Worm (Caenorhabditis elegans): Measurements from ENCODE around the gene F38B2.2.

DNA sequence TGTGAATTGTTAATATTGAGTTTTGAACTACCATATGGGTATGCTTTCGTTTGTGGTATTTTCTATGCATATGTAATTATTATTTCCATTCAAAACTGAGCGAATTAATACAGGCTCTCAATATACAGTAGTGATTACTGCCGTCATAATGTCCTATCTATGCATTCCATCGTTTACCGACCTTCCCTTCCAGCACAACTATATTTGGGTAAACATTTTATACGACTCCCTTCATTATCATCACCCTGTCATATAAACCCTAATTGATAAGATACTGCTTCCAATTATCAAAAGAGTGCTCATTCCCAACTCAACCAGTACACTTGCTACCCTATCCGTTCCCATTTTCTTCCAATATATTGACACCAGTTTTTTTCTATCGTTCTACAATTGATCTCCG lies 10.7 kb upstream of the F38B2.2 start:
- peak; percentile 6 for TF ChIP-seq jun-1 (tag; optimal IDR thresholded peaks at IDR 0.05)
- TF ChIP-seq ztf-11 (tag; optimal IDR thresholded peaks at IDR 0.05): no peak
- TF ChIP-seq ztf-4 (tag; optimal IDR thresholded peaks at IDR 0.05): no peak
- TF ChIP-seq nhr-77 (tag; optimal IDR thresholded peaks at IDR 0.05): no peak
- TF ChIP-seq snpc-4 (tag; optimal IDR thresholded peaks at IDR 0.05): no peak

Measured in whole organism, L3 larva.